Worm (Caenorhabditis elegans) whole organism, L1 larva: ENCODE results near the gene sbsp-1.

ENCODE experiments used
- C16A3.4 ChIP-seq: fragments of 150-350 bp; optimal IDR thresholded peaks from 2 replicates; lab custom pipeline; 2014; ENCODE audit warnings: missing biosample characterization, missing genetic modification characterization
- C34B4.2 ChIP-seq: sonication (generic microtip); optimal IDR thresholded peaks from 2 replicates; lab custom pipeline; 2017; ENCODE audit warnings: mild to moderate bottlenecking, missing genetic modification characterization, missing compliant biosample characterization
- F16B12.6 ChIP-seq: fragments of 150-350 bp; optimal IDR thresholded peaks from 2 replicates; lab custom pipeline; 2014; ENCODE audit warnings: missing biosample characterization, missing genetic modification characterization
- aha-1 ChIP-seq: fragments of 150-350 bp; optimal IDR thresholded peaks from 2 replicates; lab custom pipeline; 2014; ENCODE audit warnings: missing biosample characterization, missing genetic modification characterization
- ceh-63 ChIP-seq: fragments of 200-800 bp; sonication (Bioruptor generic); optimal IDR thresholded peaks from 2 replicates; lab custom pipeline; 2018; ENCODE audit warnings: mild to moderate bottlenecking, missing genetic modification characterization, missing compliant biosample characterization
- ceh-8 ChIP-seq: fragments of 200-800 bp; sonication (Bioruptor generic); optimal IDR thresholded peaks from 2 replicates; lab custom pipeline; 2018; ENCODE audit warnings: mild to moderate bottlenecking, missing genetic modification characterization, moderate library complexity, missing compliant biosample characterization
- ceh-82 ChIP-seq, 3 experiments: fragments of 150-350 bp in 1 of 3; sonication (generic microtip) in 2 of 3; optimal IDR thresholded peaks; 2 replicates each; lab custom pipeline; 2014 to 2017; ENCODE audit warnings: missing biosample characterization in 3 of 3, missing genetic modification characterization in 3 of 3
- dpl-1 ChIP-seq, 3 experiments: fragments of 150-350 bp in 2 of 3; sonication (generic microtip) in 1 of 3; optimal IDR thresholded peaks; 2 replicates each; lab custom pipeline; 2014 to 2017; ENCODE audit warnings: missing biosample characterization in 3 of 3, missing genetic modification characterization in 3 of 3, missing genetic modification reagents in 3 of 3
- efl-1 ChIP-seq, 4 experiments: fragments of 150-350 bp; optimal IDR thresholded peaks in 3 of 4; peaks in 1 of 4; 1 replicate in 1 of 4; 2 replicates in 3 of 4; lab custom pipeline; 2014; ENCODE audit warnings: missing biosample characterization in 2 of 4, missing genetic modification characterization in 2 of 4, missing genetic modification reagents in 2 of 4
- efl-3 ChIP-seq: fragments of 200-800 bp; sonication (Bioruptor generic); optimal IDR thresholded peaks from 2 replicates; lab custom pipeline; 2018; ENCODE audit warnings: mild to moderate bottlenecking, missing genetic modification characterization, missing compliant biosample characterization
- elt-3 ChIP-seq, 6 experiments: fragments of 150-350 bp in 1 of 6; sonication (generic microtip); optimal IDR thresholded peaks; 2 replicates each; lab custom pipeline; 2017 to 2018; ENCODE audit warnings: missing biosample characterization in 6 of 6, missing genetic modification characterization in 6 of 6, inconsistent platforms in 1 of 6
- ets-5 ChIP-seq: fragments of 200-800 bp; sonication (Bioruptor generic); IDR thresholded peaks from 2 replicates; pipeline ENCODE4 v1.3.6; 2022; ENCODE audit warnings: missing genetic modification characterization, missing compliant biosample characterization
- fkh-8 ChIP-seq: sonication (generic microtip); optimal IDR thresholded peaks from 2 replicates; lab custom pipeline; 2016; ENCODE audit warnings: mild to moderate bottlenecking, missing genetic modification characterization, missing compliant biosample characterization
- fos-1 ChIP-seq: fragments of 150-350 bp; optimal IDR thresholded peaks from 2 replicates; lab custom pipeline; 2014; ENCODE audit warnings: missing biosample characterization, missing genetic modification characterization
- grh-1 ChIP-seq: fragments of 200-800 bp; sonication (Bioruptor generic); IDR thresholded peaks from 2 replicates; pipeline ENCODE4 v1.3.6; 2022; ENCODE audit warnings: missing genetic modification reagents, missing genetic modification characterization, missing compliant biosample characterization
- hpl-2 ChIP-seq: fragments of 150-350 bp; optimal IDR thresholded peaks from 2 replicates; lab custom pipeline; 2014; ENCODE audit warnings: missing biosample characterization, missing genetic modification reagents, missing genetic modification characterization
- lin-13 ChIP-seq: fragments of 150-350 bp; optimal IDR thresholded peaks from 2 replicates; lab custom pipeline; 2014; ENCODE audit warnings: missing biosample characterization, missing genetic modification reagents, missing genetic modification characterization
- lin-14 ChIP-seq: fragments of 200-800 bp; sonication (Bioruptor generic); optimal IDR thresholded peaks from 2 replicates; lab custom pipeline; 2018; ENCODE audit warnings: mild to moderate bottlenecking, missing genetic modification characterization, moderate library complexity, missing compliant biosample characterization
- lin-15B ChIP-seq: fragments of 150-350 bp; sonication (generic microtip); optimal IDR thresholded peaks from 3 replicates; lab custom pipeline; 2014; ENCODE audit warnings: missing biosample characterization, missing genetic modification characterization
- lin-35 ChIP-seq, 2 experiments: fragments of 150-350 bp; optimal IDR thresholded peaks; 2 replicates each; lab custom pipeline; 2014; ENCODE audit warnings: missing biosample characterization in 2 of 2, missing genetic modification characterization in 2 of 2, missing genetic modification reagents in 2 of 2
- lsy-2 ChIP-seq, 2 experiments: fragments of 150-350 bp; optimal IDR thresholded peaks; 2 replicates each; lab custom pipeline; 2014; ENCODE audit warnings: missing biosample characterization in 2 of 2, missing genetic modification characterization in 2 of 2
- mdl-1 ChIP-seq, 2 experiments: fragments of 150-350 bp; optimal IDR thresholded peaks; 2 replicates each; lab custom pipeline; 2014 to 2017; ENCODE audit warnings: missing biosample characterization in 2 of 2, missing genetic modification characterization in 2 of 2, inconsistent platforms in 1 of 2
- nhr-11 ChIP-seq: fragments of 150-350 bp; optimal IDR thresholded peaks from 2 replicates; lab custom pipeline; 2014; ENCODE audit warnings: missing biosample characterization, missing genetic modification characterization
- nhr-19 ChIP-seq: fragments of 200-800 bp; sonication (Bioruptor generic); conservative IDR thresholded peaks from 2 replicates; pipeline ENCODE4 v1.3.6; 2022; ENCODE audit warnings: missing genetic modification characterization, missing compliant biosample characterization
- nhr-28 ChIP-seq: fragments of 150-350 bp; optimal IDR thresholded peaks from 2 replicates; lab custom pipeline; 2014; ENCODE audit warnings: missing biosample characterization, missing genetic modification characterization
- nhr-47 ChIP-seq: sonication (generic microtip); optimal IDR thresholded peaks from 2 replicates; lab custom pipeline; 2016; ENCODE audit warnings: mild to moderate bottlenecking, missing genetic modification characterization, moderate library complexity, missing compliant biosample characterization
- nhr-71 ChIP-seq: sonication (generic microtip); optimal IDR thresholded peaks from 2 replicates; lab custom pipeline; 2016; ENCODE audit warnings: mild to moderate bottlenecking, missing genetic modification characterization, moderate library complexity, missing compliant biosample characterization
- nhr-84 ChIP-seq: sonication (generic microtip); optimal IDR thresholded peaks from 2 replicates; lab custom pipeline; 2017; ENCODE audit warnings: missing biosample characterization, missing genetic modification characterization
- nhr-85 ChIP-seq: sonication (generic microtip); peaks from one replicate; lab custom pipeline; 2016; ENCODE audit warnings: missing genetic modification characterization, inconsistent platforms, missing compliant biosample characterization
- pqm-1 ChIP-seq: sonication (generic microtip); optimal IDR thresholded peaks from 3 replicates; lab custom pipeline; 2017; ENCODE audit warnings: missing biosample characterization, missing genetic modification characterization
- rnt-1 ChIP-seq: sonication (generic microtip); optimal IDR thresholded peaks from 2 replicates; lab custom pipeline; 2016; ENCODE audit warnings: mild to moderate bottlenecking, missing genetic modification characterization, moderate library complexity, missing compliant biosample characterization
- skn-1 ChIP-seq: fragments of 150-350 bp; optimal IDR thresholded peaks from 2 replicates; lab custom pipeline; 2014; ENCODE audit warnings: missing biosample characterization, missing genetic modification characterization
- snu-23 ChIP-seq: sonication (generic microtip); optimal IDR thresholded peaks from 2 replicates; lab custom pipeline; 2016; ENCODE audit warnings: missing genetic modification characterization, missing compliant biosample characterization
- sox-4 ChIP-seq: sonication (generic microtip); optimal IDR thresholded peaks from 2 replicates; lab custom pipeline; 2016; ENCODE audit warnings: missing genetic modification characterization, missing compliant biosample characterization
- sptf-1 ChIP-seq: fragments of 150-350 bp; optimal IDR thresholded peaks from 2 replicates; lab custom pipeline; 2014; ENCODE audit warnings: missing biosample characterization, missing genetic modification characterization
- tbx-2 ChIP-seq: sonication (generic microtip); optimal IDR thresholded peaks from 2 replicates; lab custom pipeline; 2016; ENCODE audit warnings: missing genetic modification characterization, missing compliant biosample characterization
- xbp-1 ChIP-seq: sonication (generic microtip); optimal IDR thresholded peaks from 2 replicates; lab custom pipeline; 2016; ENCODE audit warnings: missing genetic modification characterization, missing compliant biosample characterization
- ztf-11 ChIP-seq, 2 experiments: sonication (generic microtip); optimal IDR thresholded peaks; 2 replicates each; lab custom pipeline; 2016 to 2017; ENCODE audit warnings: missing genetic modification characterization in 2 of 2, missing biosample characterization in 1 of 2, missing compliant biosample characterization in 1 of 2
- ztf-4 ChIP-seq: fragments of 150-350 bp; optimal IDR thresholded peaks from 2 replicates; lab custom pipeline; 2014; ENCODE audit warnings: missing biosample characterization, missing genetic modification characterization

Gene sbsp-1

ce11 chrIII:10807956-10808355 lies 24.8 kb upstream of the sbsp-1 start:
- TF ChIP-seq lin-35 (GFP tag; optimal IDR thresholded peaks at IDR 0.05; lab: Kevin White, UChicago): peak; percentile 45 to 55
- peak; percentile 11 for TF ChIP-seq tbx-2 (tag; lab: Kevin White, UChicago)
- TF ChIP-seq mdl-1 (tag; optimal IDR thresholded peaks at IDR 0.05; lab: Kevin White, UChicago): peak in 1 of 2 experiments; percentile 17
- TF ChIP-seq ztf-4 (tag; lab: Kevin White, UChicago): no peak
- TF ChIP-seq nhr-19 (GFP tag; lab: Robert Waterston, UW): peak; percentile 2; the same call in 1 of the 2 replicates
- TF ChIP-seq rnt-1 (tag; lab: Kevin White, UChicago): peak; percentile 43
- TF ChIP-seq ceh-82 (tag; optimal IDR thresholded peaks at IDR 0.05; lab: Kevin White, UChicago): peak in 1 of 3 experiments; percentile 67
- no peak for TF ChIP-seq grh-1
- TF ChIP-seq nhr-47 (tag; lab: Kevin White, UChicago): peak; percentile 3
- TF ChIP-seq xbp-1 (tag; lab: Kevin White, UChicago): peak; percentile 6
- no peak for TF ChIP-seq lin-15B
- peak; percentile 77 for TF ChIP-seq lin-14 (GFP tag; lab: Kevin White, UChicago)
- peak; percentile 28 for TF ChIP-seq nhr-71 (tag; lab: Kevin White, UChicago)
- peak; percentile 3 to 61 (median 43) for TF ChIP-seq dpl-1 (GFP tag; optimal IDR thresholded peaks at IDR 0.05; lab: Kevin White, UChicago)
- TF ChIP-seq nhr-28 (tag; lab: Kevin White, UChicago): no peak
- peak; percentile 2 to 34 for TF ChIP-seq lsy-2 (tag; optimal IDR thresholded peaks at IDR 0.05; lab: Kevin White, UChicago)
- TF ChIP-seq efl-1 (optimal IDR thresholded peaks at IDR 0.05; lab: Kevin White, UChicago): peak; percentile 29 to 80
- TF ChIP-seq efl-1 (GFP tag; optimal IDR thresholded peaks at IDR 0.05 in 1 of 2; lab: Kevin White, UChicago): peak; percentile 49 to 92
- TF ChIP-seq skn-1 (tag; lab: Kevin White, UChicago): peak; percentile 50
- TF ChIP-seq F16B12.6 (tag; lab: Kevin White, UChicago): peak; percentile 5
- TF ChIP-seq snu-23 (GFP tag; lab: Kevin White, UChicago): peak; percentile 30
- no peak for TF ChIP-seq ets-5
- no peak for TF ChIP-seq ztf-11 (tag; optimal IDR thresholded peaks at IDR 0.05; lab: Kevin White, UChicago)
- no peak for TF ChIP-seq fos-1 (tag; lab: Kevin White, UChicago)

- no peak for TF ChIP-seq nhr-85 (tag; lab: Kevin White, UChicago)
- TF ChIP-seq nhr-84 (tag; lab: Kevin White, UChicago): no peak
- no peak for TF ChIP-seq sptf-1 (tag; lab: Kevin White, UChicago)
- TF ChIP-seq pqm-1: no peak
- TF ChIP-seq ets-5: no peak
- TF ChIP-seq C34B4.2: no peak
- no peak for TF ChIP-seq tbx-2 (tag; lab: Kevin White, UChicago)
Observed at ce11 chrIII:10808802-10809201, 23.9 kb upstream of the sbsp-1 start.

- no peak for TF ChIP-seq rnt-1 (tag; lab: Kevin White, UChicago)
- TF ChIP-seq efl-1 (optimal IDR thresholded peaks at IDR 0.05; lab: Kevin White, UChicago): no peak
- peak in 1 of 2 experiments; percentile 86 for TF ChIP-seq efl-1 (GFP tag; optimal IDR thresholded peaks at IDR 0.05 in 1 of 2; lab: Kevin White, UChicago)
- TF ChIP-seq, all 84 proteins: peak for 1
Observed at ce11 chrIII:10809568-10809967, 23.2 kb upstream of the sbsp-1 start.

- TF ChIP-seq mdl-1 (tag; optimal IDR thresholded peaks at IDR 0.05; lab: Kevin White, UChicago) (no peak), snu-23 (GFP tag; lab: Kevin White, UChicago) (no peak), ceh-8 (no peak), nhr-11 (no peak), nhr-71 (tag; lab: Kevin White, UChicago) (no peak)
Observed at ce11 chrIII:10810483-10810836, 22.3 kb upstream of the sbsp-1 start.

ce11 chrIII:10810837-10811814 lies 21.6 kb upstream of the sbsp-1 start:
- TF ChIP-seq aha-1 (no peak), ets-5 (no peak), elt-3 (tag; optimal IDR thresholded peaks at IDR 0.05; lab: Kevin White, UChicago) (no peak), ceh-8 (no peak), sox-4 (tag; lab: Kevin White, UChicago) (no peak), C16A3.4 (tag; lab: Kevin White, UChicago) (no peak), dpl-1 (GFP tag; optimal IDR thresholded peaks at IDR 0.05; lab: Kevin White, UChicago) (no peak), fkh-8 (tag; lab: Kevin White, UChicago) (no peak), lin-15B (no peak), lin-13 (GFP tag; lab: Kevin White, UChicago) (no peak), nhr-11 (no peak), snu-23 (GFP tag; lab: Kevin White, UChicago) (peak; percentile 3), F16B12.6 (tag; lab: Kevin White, UChicago) (no peak), pqm-1 (no peak), ztf-11 (tag; optimal IDR thresholded peaks at IDR 0.05; lab: Kevin White, UChicago) (peak in 1 of 2 experiments; percentile 56), nhr-84 (tag; lab: Kevin White, UChicago) (no peak), efl-1 (optimal IDR thresholded peaks at IDR 0.05; lab: Kevin White, UChicago) (peak in 1 of 2 experiments; percentile 42), efl-1 (GFP tag; optimal IDR thresholded peaks at IDR 0.05 in 1 of 2; lab: Kevin White, UChicago) (no peak), skn-1 (tag; lab: Kevin White, UChicago) (no peak), efl-3 (GFP tag; lab: Kevin White, UChicago) (no peak), hpl-2 (no peak), ceh-63 (no peak)
